Worm (Caenorhabditis elegans): Measurements from ENCODE around the gene C52E2.3.

ce11 chrII:1819944-1820570, 31.0 kb upstream of the C52E2.3 start, which contains the start of gene fbxc-19:
- TF ChIP-seq ceh-100 (GFP tag; IDR thresholded peaks at IDR 0.05) (no peak), T07F8.4 (tag; optimal IDR thresholded peaks at IDR 0.05) (no peak), hlh-12 (tag; optimal IDR thresholded peaks at IDR 0.05) (no peak)

Data from whole organism, young adult.